Fruit fly (Drosophila melanogaster) whole organism, pupa: ENCODE results near the gene Imp.

ENCODE experiments used
- CG10348 ChIP-seq: fragments of 200-800 bp; sonication (Bioruptor generic); IDR thresholded peaks from 2 replicates; pipeline ENCODE4 v1.3.6; 2022; ENCODE audit warnings: missing biosample characterization, missing genetic modification characterization
- CG12605 ChIP-seq: fragments of 200-800 bp; sonication (Bioruptor generic); IDR thresholded peaks from 2 replicates; pipeline ENCODE4 v1.3.6; 2022; ENCODE audit warnings: missing biosample characterization, missing genetic modification characterization
- CG13204 ChIP-seq: fragments of 200-800 bp; sonication (Bioruptor generic); optimal IDR thresholded peaks from 2 replicates; lab custom pipeline; 2018; ENCODE audit warnings: missing biosample characterization, mild to moderate bottlenecking, missing genetic modification characterization, moderate library complexity
- CG14655 ChIP-seq: fragments of 200-800 bp; sonication (Bioruptor generic); optimal IDR thresholded peaks from 3 replicates; lab custom pipeline; 2017; ENCODE audit warnings: mild to moderate bottlenecking, missing biosample characterization, missing genetic modification reagents, missing genetic modification characterization
- CG15710 ChIP-seq: fragments of 200-800 bp; sonication (Bioruptor generic); optimal IDR thresholded peaks from 2 replicates; lab custom pipeline; 2018; ENCODE audit warnings: missing biosample characterization, mild to moderate bottlenecking, missing genetic modification characterization, moderate library complexity
- CG17806 ChIP-seq: fragments of 200-800 bp; sonication (Bioruptor generic); optimal IDR thresholded peaks from 2 replicates; lab custom pipeline; 2018; ENCODE audit warnings: missing biosample characterization, mild to moderate bottlenecking, missing genetic modification characterization, moderate library complexity
- CG32121 ChIP-seq: fragments of 200-800 bp; sonication (Bioruptor generic); IDR thresholded peaks from 2 replicates; pipeline ENCODE4 v1.3.6; 2022; ENCODE audit warnings: missing biosample characterization, missing genetic modification characterization
- CG34367 ChIP-seq: fragments of 200-800 bp; sonication (Bioruptor generic); optimal IDR thresholded peaks from 2 replicates; lab custom pipeline; 2018; ENCODE audit warnings: missing biosample characterization, mild to moderate bottlenecking, missing genetic modification characterization
- CG4496 ChIP-seq: fragments of 200-800 bp; sonication (Bioruptor generic); IDR thresholded peaks from 3 replicates; pipeline ENCODE4 v1.3.6; 2022; ENCODE audit warnings: missing biosample characterization, missing genetic modification characterization
- CG8159 ChIP-seq: fragments of 200-800 bp; sonication (Bioruptor generic); optimal IDR thresholded peaks from 3 replicates; lab custom pipeline; 2018; ENCODE audit warnings: missing biosample characterization, mild to moderate bottlenecking, missing genetic modification characterization, moderate library complexity
- CG8301 ChIP-seq: fragments of 200-800 bp; sonication (Bioruptor generic); optimal IDR thresholded peaks from 2 replicates; lab custom pipeline; 2018; ENCODE audit warnings: missing biosample characterization, mild to moderate bottlenecking, missing genetic modification characterization
- CG9948 ChIP-seq: fragments of 200-800 bp; sonication (Bioruptor generic); optimal IDR thresholded peaks from 2 replicates; lab custom pipeline; 2018; ENCODE audit warnings: missing biosample characterization, mild to moderate bottlenecking, missing genetic modification characterization, moderate library complexity
- D1 ChIP-seq: fragments of 200-800 bp; sonication (Bioruptor generic); optimal IDR thresholded peaks from 2 replicates; lab custom pipeline; 2018; ENCODE audit warnings: missing biosample characterization, mild to moderate bottlenecking, missing genetic modification characterization, moderate library complexity
- EcR ChIP-seq: fragments of 200-800 bp; sonication (Bioruptor generic); optimal IDR thresholded peaks from 3 replicates; lab custom pipeline; 2019; ENCODE audit warnings: missing biosample characterization, missing genetic modification characterization, mild to moderate bottlenecking, moderate library complexity, missing genetic modification reagents
- Ets98B ChIP-seq: fragments of 200-800 bp; sonication (Bioruptor generic); IDR thresholded peaks from 2 replicates; pipeline ENCODE4 v1.3.6; 2022; ENCODE audit warnings: missing biosample characterization, missing genetic modification characterization
- Pif1A ChIP-seq: fragments of 200-800 bp; sonication (Bioruptor generic); optimal IDR thresholded peaks from 3 replicates; lab custom pipeline; 2016; ENCODE audit warnings: missing biosample characterization, missing genetic modification characterization
- Pif1B ChIP-seq: fragments of 200-800 bp; sonication (Bioruptor generic); optimal IDR thresholded peaks from 3 replicates; lab custom pipeline; 2016; ENCODE audit warnings: missing biosample characterization, missing genetic modification characterization
- Snoo ChIP-seq: fragments of 200-800 bp; sonication (Bioruptor generic); optimal IDR thresholded peaks from 3 replicates; lab custom pipeline; 2017; ENCODE audit warnings: missing biosample characterization, mild to moderate bottlenecking, missing genetic modification characterization, inconsistent platforms
- fd96Ca ChIP-seq: fragments of 200-800 bp; sonication (Bioruptor generic); IDR thresholded peaks from 3 replicates; pipeline ENCODE4 v1.3.6; 2022; ENCODE audit warnings: missing biosample characterization, missing genetic modification characterization
- gl ChIP-seq: fragments of 200-800 bp; sonication (Bioruptor generic); optimal IDR thresholded peaks from 2 replicates; lab custom pipeline; 2018; ENCODE audit warnings: missing biosample characterization, mild to moderate bottlenecking, missing genetic modification characterization
- rn ChIP-seq: fragments of 200-800 bp; sonication (Bioruptor generic); IDR thresholded peaks from 2 replicates; pipeline ENCODE4 v1.3.6; 2022; ENCODE audit warnings: missing biosample characterization, missing genetic modification characterization

Imp gene

DNA sequence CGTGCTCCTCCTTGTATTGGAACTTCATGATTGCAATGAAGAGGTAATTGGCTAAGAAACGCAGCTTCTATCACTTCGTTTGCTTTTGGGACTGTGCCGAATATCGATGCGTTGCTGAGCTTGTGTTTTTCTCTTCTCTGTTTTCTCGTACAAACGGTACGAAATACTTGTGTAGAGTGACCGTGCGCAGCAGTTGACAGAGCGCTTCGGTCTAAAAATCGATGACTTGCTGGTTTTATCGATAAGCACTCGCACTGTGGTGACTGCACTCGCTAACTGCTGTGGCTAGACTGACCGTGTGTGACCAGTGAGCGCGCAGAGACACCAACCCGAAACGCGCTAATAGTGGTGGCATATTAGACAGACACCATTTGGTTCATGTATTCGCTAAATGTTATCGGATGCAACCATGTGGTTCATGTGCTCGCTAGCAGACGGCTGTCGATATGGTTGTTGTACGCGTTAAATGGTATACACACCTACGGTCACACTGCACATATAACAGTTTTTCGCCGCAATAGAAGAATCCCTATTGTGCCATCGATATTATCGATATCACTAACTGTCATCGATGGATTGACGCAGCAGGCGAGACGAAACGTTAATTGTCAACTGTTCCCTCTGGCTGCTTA is 55.9 kb downstream of the Imp start, which contains the start of the genes Atg8a and BTBD9:
Atg8a (minus strand) TSS at position 296 of the 632 bp plus-strand sequence.
BTBD9 (plus strand) TSS at position 495 of the 632 bp plus-strand sequence.
- TF ChIP-seq CG10348 (GFP tag; lab: Robert Waterston, UW) (no peak), CG15710 (tag; lab: Kevin White, UChicago) (no peak), Pif1A (GFP tag; lab: Kevin White, UChicago) (no peak), EcR (GFP tag; lab: Kevin White, UChicago) (no peak), Snoo (tag; lab: Kevin White, UChicago) (no peak), CG9948 (tag; lab: Kevin White, UChicago) (no peak), rn (GFP tag; lab: Robert Waterston, UW) (no peak), CG12605 (no peak), D1 (tag; lab: Kevin White, UChicago) (no peak)

- TF ChIP-seq EcR (GFP tag; lab: Kevin White, UChicago) (peak; percentile 14), CG14655 (peak; percentile 81), rn (GFP tag; lab: Robert Waterston, UW) (peak; percentile 64), fd96Ca (GFP tag; lab: Robert Waterston, UW) (peak; percentile 72; the same call in 1 of the 3 replicates), CG32121 (peak; percentile 82), Snoo (tag; lab: Kevin White, UChicago) (peak; percentile 9), Pif1A (GFP tag; lab: Kevin White, UChicago) (peak; percentile 73), CG34367 (tag; lab: Kevin White, UChicago) (peak; percentile 56), CG8159 (tag; lab: Kevin White, UChicago) (peak; percentile 67), CG13204 (peak; percentile 74), CG17806 (tag; lab: Kevin White, UChicago) (peak; percentile 44), Pif1B (GFP tag; lab: Kevin White, UChicago) (peak; percentile 63), CG9948 (tag; lab: Kevin White, UChicago) (peak; percentile 38), CG12605 (peak; percentile 7), CG8301 (tag; lab: Kevin White, UChicago) (peak; percentile 70), Ets98B (GFP tag; lab: Robert Waterston, UW) (peak; percentile 82), CG4496 (peak; percentile 72), gl (peak; percentile 88), D1 (tag; lab: Kevin White, UChicago) (peak; percentile 44), CG15710 (tag; lab: Kevin White, UChicago) (peak; percentile 66), CG10348 (GFP tag; lab: Robert Waterston, UW) (peak; percentile 38; the same call in 1 of the 2 replicates)
Measured at dm6 chrX:10767350-10768005, 56.6 kb downstream of the Imp start.

dm6 chrX:10766976-10767349 is 57.1 kb downstream of the Imp start:
- TF ChIP-seq Ets98B (GFP tag; lab: Robert Waterston, UW) (no peak), CG12605 (peak; percentile 69)

- TF ChIP-seq CG4496, result peak; percentile 13; the same call in 1 of the 3 replicates
- TF ChIP-seq CG32121, result no peak
- TF ChIP-seq, all 21 proteins: peak for 1
Measured at dm6 chrX:10764206-10764605, 59.9 kb downstream of the Imp start, which contains the start of gene Tango5. Gene Tango5 (minus strand): TSS chrX:10764413.

dm6 chrX:10762959-10763883 is 60.9 kb downstream of the Imp start:
- peak; percentile 51 for TF ChIP-seq CG32121
- peak; percentile 9 for TF ChIP-seq gl
- no peak for TF ChIP-seq CG12605
- TF ChIP-seq Snoo (tag; lab: Kevin White, UChicago), result no peak
- TF ChIP-seq CG9948 (tag; lab: Kevin White, UChicago), result no peak
- peak; percentile 41; the same call in 1 of the 2 replicates for TF ChIP-seq Ets98B (GFP tag; lab: Robert Waterston, UW)
- no peak for TF ChIP-seq rn (GFP tag; lab: Robert Waterston, UW)
- no peak for TF ChIP-seq CG34367 (tag; lab: Kevin White, UChicago)
- TF ChIP-seq D1 (tag; lab: Kevin White, UChicago), result no peak
- TF ChIP-seq CG14655, result no peak
- no peak for TF ChIP-seq CG8301 (tag; lab: Kevin White, UChicago)
- TF ChIP-seq fd96Ca (GFP tag; lab: Robert Waterston, UW), result peak; percentile 33; the same call in 1 of the 3 replicates
- no peak for TF ChIP-seq CG10348 (GFP tag; lab: Robert Waterston, UW)
- TF ChIP-seq EcR (GFP tag; lab: Kevin White, UChicago), result peak; percentile 65
- peak; percentile 71 for TF ChIP-seq CG13204
- no peak for TF ChIP-seq CG17806 (tag; lab: Kevin White, UChicago)
- no peak for TF ChIP-seq CG8159 (tag; lab: Kevin White, UChicago)
- no peak for TF ChIP-seq Pif1A (GFP tag; lab: Kevin White, UChicago)
